Fruit fly (Drosophila melanogaster) whole organism, prepupa: ENCODE results near the gene EndoU.
A peak's percentile ranks its signal among the peaks of the same experiment; 100 is the strongest.

Experiments
- Blimp-1 ChIP-seq: fragments of 200-800 bp; sonication (Bioruptor generic); optimal IDR thresholded peaks from 3 replicates; lab custom pipeline; 2017; ENCODE audit warnings: missing biosample characterization, missing genetic modification characterization, mild to moderate bottlenecking, moderate library complexity, missing genetic modification reagents
- CG11294 ChIP-seq: fragments of 200-800 bp; sonication (Bioruptor generic); IDR thresholded peaks from 2 replicates; pipeline ENCODE4 v1.3.6; 2022; ENCODE audit warnings: missing biosample characterization, missing genetic modification characterization
- CG15336 ChIP-seq: fragments of 200-800 bp; sonication (Bioruptor generic); IDR thresholded peaks from 2 replicates; pipeline ENCODE4 v1.3.6; 2022; ENCODE audit warnings: missing biosample characterization, missing genetic modification characterization
- CG1621 ChIP-seq: fragments of 200-800 bp; sonication (Bioruptor generic); optimal IDR thresholded peaks from 3 replicates; lab custom pipeline; 2018; ENCODE audit warnings: missing biosample characterization, mild to moderate bottlenecking, missing genetic modification characterization
- CG31627 ChIP-seq: fragments of 200-800 bp; sonication (Bioruptor generic); optimal IDR thresholded peaks from 3 replicates; lab custom pipeline; 2016; ENCODE audit warnings: missing biosample characterization, missing genetic modification characterization
- CG32006 ChIP-seq: fragments of 200-800 bp; sonication (Bioruptor generic); optimal IDR thresholded peaks from 3 replicates; lab custom pipeline; 2017; ENCODE audit warnings: missing biosample characterization, mild to moderate bottlenecking, missing genetic modification characterization
- CG34406 ChIP-seq: fragments of 200-800 bp; sonication (Bioruptor generic); optimal IDR thresholded peaks from 3 replicates; lab custom pipeline; 2016; ENCODE audit warnings: missing biosample characterization, missing genetic modification characterization
- CG3919 ChIP-seq: fragments of 200-800 bp; sonication (Bioruptor generic); optimal IDR thresholded peaks from 3 replicates; lab custom pipeline; 2016; ENCODE audit warnings: missing biosample characterization, missing genetic modification characterization
- CG4318 ChIP-seq: fragments of 200-800 bp; sonication (Bioruptor generic); optimal IDR thresholded peaks from 3 replicates; lab custom pipeline; 2017; ENCODE audit warnings: missing biosample characterization, mild to moderate bottlenecking, missing genetic modification characterization
- CG6163 ChIP-seq: fragments of 200-800 bp; sonication (Bioruptor generic); IDR thresholded peaks from 3 replicates; pipeline ENCODE4 v1.3.6; 2022; ENCODE audit warnings: missing biosample characterization, missing genetic modification characterization
- CG6792 ChIP-seq: fragments of 200-800 bp; sonication (Bioruptor generic); optimal IDR thresholded peaks from 3 replicates; lab custom pipeline; 2016; ENCODE audit warnings: missing biosample characterization, missing genetic modification characterization
- CG6808 ChIP-seq: fragments of 200-800 bp; sonication (Bioruptor generic); optimal IDR thresholded peaks from 3 replicates; lab custom pipeline; 2017; ENCODE audit warnings: missing biosample characterization, missing genetic modification characterization, mild to moderate bottlenecking, moderate library complexity, missing genetic modification reagents
- CG6854 ChIP-seq: fragments of 200-800 bp; sonication (Bioruptor generic); optimal IDR thresholded peaks from 2 replicates; lab custom pipeline; 2017; ENCODE audit warnings: missing biosample characterization, mild to moderate bottlenecking, missing genetic modification characterization
- CG8119 ChIP-seq: fragments of 200-800 bp; sonication (Bioruptor generic); IDR thresholded peaks from 3 replicates; pipeline ENCODE4 v1.3.6; 2022; ENCODE audit warnings: missing biosample characterization, missing genetic modification characterization
- CG8319 ChIP-seq: fragments of 200-800 bp; sonication (Bioruptor generic); optimal IDR thresholded peaks from 3 replicates; lab custom pipeline; 2016; ENCODE audit warnings: missing biosample characterization, missing genetic modification characterization
- CG8632 ChIP-seq: fragments of 200-800 bp; sonication (Bioruptor generic); optimal IDR thresholded peaks from 3 replicates; lab custom pipeline; 2016; ENCODE audit warnings: missing biosample characterization, missing genetic modification characterization
- Eip78C ChIP-seq: fragments of 200-800 bp; sonication (Bioruptor generic); peaks from one replicate; lab custom pipeline; 2016; ENCODE audit warnings: missing biosample characterization, missing genetic modification characterization
- Eip93F ChIP-seq: fragments of 200-800 bp; sonication (Bioruptor generic); optimal IDR thresholded peaks from 2 replicates; lab custom pipeline; 2016; ENCODE audit warnings: missing biosample characterization, mild to moderate bottlenecking, missing genetic modification characterization
- Ets21C ChIP-seq: fragments of 200-800 bp; sonication (Bioruptor generic); optimal IDR thresholded peaks from 3 replicates; lab custom pipeline; 2016; ENCODE audit warnings: missing biosample characterization, missing genetic modification characterization
- Ets96B ChIP-seq: fragments of 200-800 bp; optimal IDR thresholded peaks from 2 replicates; lab custom pipeline; 2019; ENCODE audit warnings: missing biosample characterization, mild to moderate bottlenecking, missing genetic modification characterization, moderate library complexity
- Gug ChIP-seq: fragments of 200-800 bp; sonication (Bioruptor generic); IDR thresholded peaks from 2 replicates; pipeline ENCODE4 v1.3.6; 2022; ENCODE audit warnings: missing biosample characterization, missing genetic modification characterization
- Hr4 ChIP-seq: fragments of 200-800 bp; sonication (Bioruptor generic); optimal IDR thresholded peaks from 3 replicates; lab custom pipeline; 2016; ENCODE audit warnings: missing biosample characterization, missing genetic modification characterization
- Lpt ChIP-seq: fragments of 200-800 bp; sonication (Bioruptor generic); optimal IDR thresholded peaks from 3 replicates; lab custom pipeline; 2016; ENCODE audit warnings: missing biosample characterization, missing genetic modification characterization
- OdsH ChIP-seq: fragments of 200-800 bp; sonication (Bioruptor generic); optimal IDR thresholded peaks from 3 replicates; lab custom pipeline; 2016; ENCODE audit warnings: missing biosample characterization, missing genetic modification characterization
- Smox ChIP-seq: fragments of 200-800 bp; sonication (Bioruptor generic); optimal IDR thresholded peaks from 3 replicates; lab custom pipeline; 2016; ENCODE audit warnings: missing biosample characterization, missing genetic modification characterization
- Sox102F ChIP-seq: fragments of 200-800 bp; sonication (Bioruptor generic); optimal IDR thresholded peaks from 2 replicates; lab custom pipeline; 2016; ENCODE audit warnings: missing biosample characterization, mild to moderate bottlenecking, missing genetic modification characterization
- Sox14 ChIP-seq: fragments of 200-800 bp; sonication (Bioruptor generic); optimal IDR thresholded peaks from 3 replicates; lab custom pipeline; 2016; ENCODE audit warnings: missing biosample characterization, missing genetic modification characterization
- Sox15 ChIP-seq: fragments of 200-800 bp; sonication (Bioruptor generic); optimal IDR thresholded peaks from 3 replicates; lab custom pipeline; 2016; ENCODE audit warnings: missing biosample characterization, missing genetic modification characterization
- acj6 ChIP-seq: fragments of 200-800 bp; sonication (Bioruptor generic); optimal IDR thresholded peaks from 3 replicates; lab custom pipeline; 2016; ENCODE audit warnings: missing biosample characterization, missing genetic modification characterization
- dac ChIP-seq: fragments of 200-800 bp; sonication (Bioruptor generic); optimal IDR thresholded peaks from 2 replicates; lab custom pipeline; 2017; ENCODE audit warnings: missing biosample characterization, mild to moderate bottlenecking, missing genetic modification characterization
- dsx ChIP-seq: fragments of 200-800 bp; optimal IDR thresholded peaks from 3 replicates; lab custom pipeline; 2019; ENCODE audit warnings: missing biosample characterization, mild to moderate bottlenecking, missing genetic modification characterization, moderate library complexity; ENCODE audit not compliant: poor library complexity, severe bottlenecking
- eg ChIP-seq: fragments of 200-800 bp; sonication (Bioruptor generic); IDR thresholded peaks from 3 replicates; pipeline ENCODE4 v1.3.6; 2022; ENCODE audit warnings: missing biosample characterization, missing genetic modification characterization
- esn ChIP-seq: fragments of 200-800 bp; sonication (Bioruptor generic); optimal IDR thresholded peaks from 2 replicates; lab custom pipeline; 2016; ENCODE audit warnings: missing biosample characterization, mild to moderate bottlenecking, missing genetic modification characterization, moderate library complexity
- fd59A ChIP-seq: fragments of 200-800 bp; sonication (Bioruptor generic); optimal IDR thresholded peaks from 2 replicates; lab custom pipeline; 2017; ENCODE audit warnings: missing biosample characterization, mild to moderate bottlenecking, missing genetic modification characterization, missing genetic modification reagents
- fd85E ChIP-seq: fragments of 200-800 bp; sonication (Bioruptor generic); optimal IDR thresholded peaks from 3 replicates; lab custom pipeline; 2016; ENCODE audit warnings: missing biosample characterization, missing genetic modification characterization
- fkh ChIP-seq: fragments of 200-800 bp; sonication (Bioruptor generic); optimal IDR thresholded peaks from 3 replicates; lab custom pipeline; 2017; ENCODE audit warnings: missing biosample characterization, mild to moderate bottlenecking, missing genetic modification characterization, moderate library complexity
- lz ChIP-seq: fragments of 200-800 bp; sonication (Bioruptor generic); optimal IDR thresholded peaks from 3 replicates; lab custom pipeline; 2016; ENCODE audit warnings: missing biosample characterization, missing genetic modification characterization
- net ChIP-seq: fragments of 200-800 bp; sonication (Bioruptor generic); optimal IDR thresholded peaks from 3 replicates; lab custom pipeline; 2016; ENCODE audit warnings: missing biosample characterization, missing genetic modification characterization
- salr ChIP-seq, 2 experiments: fragments of 200-800 bp; sonication (Bioruptor generic); optimal IDR thresholded peaks; 3 replicates each; lab custom pipeline; 2016 to 2018; ENCODE audit warnings: missing biosample characterization in 2 of 2, missing genetic modification characterization in 2 of 2, mild to moderate bottlenecking in 1 of 2
- spab ChIP-seq: fragments of 200-800 bp; sonication (Bioruptor generic); optimal IDR thresholded peaks from 2 replicates; lab custom pipeline; 2017; ENCODE audit warnings: missing biosample characterization, mild to moderate bottlenecking, missing genetic modification characterization, missing genetic modification reagents
- ss ChIP-seq, 2 experiments: fragments of 200-800 bp; sonication (Bioruptor generic); optimal IDR thresholded peaks; 2 replicates in 1 of 2; 3 replicates in 1 of 2; lab custom pipeline; 2017 to 2018; ENCODE audit warnings: mild to moderate bottlenecking in 2 of 2, missing biosample characterization in 2 of 2, missing genetic modification characterization in 2 of 2, moderate library complexity in 1 of 2
- svp ChIP-seq: fragments of 200-800 bp; sonication (Bioruptor generic); peaks from one replicate; lab custom pipeline; 2016; ENCODE audit warnings: missing biosample characterization, missing genetic modification characterization
- topi ChIP-seq: fragments of 200-800 bp; sonication (Bioruptor generic); optimal IDR thresholded peaks from 3 replicates; lab custom pipeline; 2016; ENCODE audit warnings: missing biosample characterization, missing genetic modification characterization

EndoU gene

DNA sequence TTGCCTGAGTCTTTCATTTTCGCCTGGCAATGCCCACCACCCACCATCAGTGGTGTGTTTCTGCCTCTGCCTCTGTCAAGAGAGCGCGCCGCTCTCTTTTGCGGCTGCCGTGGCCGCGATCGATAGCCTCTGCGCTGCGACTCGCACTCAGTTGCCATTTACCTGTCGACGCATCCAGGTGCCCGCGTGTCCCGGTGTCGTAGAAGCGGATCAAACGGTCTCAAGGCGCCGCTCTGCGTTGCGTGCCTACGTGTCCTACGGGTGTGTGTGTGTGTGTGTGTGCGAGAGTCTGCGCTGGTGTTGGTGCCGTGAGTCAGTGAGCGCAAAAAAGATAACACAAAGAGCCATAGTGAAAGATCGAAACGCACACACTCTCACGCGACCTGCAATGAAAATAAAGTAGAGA, 12.6 kb downstream of the EndoU start, which contains the start of gene Fbxl7:
Gene Fbxl7, plus strand, starts transcription at position 148 of the 406 bp plus-strand sequence.
- TF ChIP-seq ss (GFP tag; optimal IDR thresholded peaks at IDR 0.05; lab: Kevin White, UChicago) (peak; percentile 51 to 81), CG15336 (GFP tag; lab: Robert Waterston, UW) (no peak; the same call in 1 of the 2 replicates), CG8319 (GFP tag; lab: Kevin White, UChicago) (no peak), CG1621 (peak; percentile 36), Sox102F (GFP tag; lab: Kevin White, UChicago) (peak; percentile 20), OdsH (GFP tag; lab: Kevin White, UChicago) (no peak), eg (GFP tag; lab: Robert Waterston, UW) (peak; percentile 71), Sox14 (GFP tag; lab: Kevin White, UChicago) (peak; percentile 36), esn (GFP tag; lab: Kevin White, UChicago) (no peak), net (GFP tag; lab: Kevin White, UChicago) (peak; percentile 8), dsx (GFP tag; lab: Kevin White, UChicago) (peak; percentile 21), Eip78C (GFP tag; lab: Kevin White, UChicago) (peak; percentile 32), dac (GFP tag; lab: Kevin White, UChicago) (no peak), CG3919 (GFP tag; lab: Kevin White, UChicago) (no peak), CG6854 (GFP tag; lab: Kevin White, UChicago) (peak; percentile 40), lz (GFP tag; lab: Kevin White, UChicago) (no peak), CG6163 (GFP tag; lab: Robert Waterston, UW) (peak; percentile 71), svp (GFP tag; lab: Kevin White, UChicago) (peak; percentile 53), spab (GFP tag; lab: Kevin White, UChicago) (no peak), fkh (GFP tag; lab: Kevin White, UChicago) (peak; percentile 20), Lpt (GFP tag; lab: Kevin White, UChicago) (peak; percentile 34)

DNA sequence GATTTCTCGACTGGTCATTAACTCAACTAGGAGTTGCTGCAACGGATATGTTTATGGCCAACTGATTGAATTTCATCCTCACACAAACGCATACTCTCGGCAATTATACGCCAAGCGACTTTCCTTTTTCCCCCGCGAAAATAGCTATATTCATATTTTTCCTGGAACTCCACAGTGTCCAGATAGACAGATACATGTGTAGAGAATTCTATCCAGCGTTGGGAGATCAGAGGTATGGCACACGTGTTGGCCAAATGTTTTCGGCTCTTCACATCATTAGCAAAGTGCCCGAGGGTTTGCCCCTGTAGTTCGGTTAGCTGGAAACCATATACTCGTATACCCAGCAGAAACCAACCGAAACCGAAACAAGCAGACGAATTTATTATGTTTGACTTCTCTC, 13.5 kb downstream of the EndoU start:
- TF ChIP-seq Eip93F (GFP tag; lab: Kevin White, UChicago) (no peak), CG6854 (GFP tag; lab: Kevin White, UChicago) (no peak), fd59A (GFP tag; lab: Kevin White, UChicago) (no peak), CG11294 (GFP tag; lab: Robert Waterston, UW) (no peak), Ets96B (no peak), net (GFP tag; lab: Kevin White, UChicago) (no peak), Ets21C (GFP tag; lab: Kevin White, UChicago) (no peak), dsx (GFP tag; lab: Kevin White, UChicago) (no peak), spab (GFP tag; lab: Kevin White, UChicago) (no peak), CG8119 (GFP tag; lab: Robert Waterston, UW) (no peak), Gug (no peak), CG1621 (no peak)

DNA sequence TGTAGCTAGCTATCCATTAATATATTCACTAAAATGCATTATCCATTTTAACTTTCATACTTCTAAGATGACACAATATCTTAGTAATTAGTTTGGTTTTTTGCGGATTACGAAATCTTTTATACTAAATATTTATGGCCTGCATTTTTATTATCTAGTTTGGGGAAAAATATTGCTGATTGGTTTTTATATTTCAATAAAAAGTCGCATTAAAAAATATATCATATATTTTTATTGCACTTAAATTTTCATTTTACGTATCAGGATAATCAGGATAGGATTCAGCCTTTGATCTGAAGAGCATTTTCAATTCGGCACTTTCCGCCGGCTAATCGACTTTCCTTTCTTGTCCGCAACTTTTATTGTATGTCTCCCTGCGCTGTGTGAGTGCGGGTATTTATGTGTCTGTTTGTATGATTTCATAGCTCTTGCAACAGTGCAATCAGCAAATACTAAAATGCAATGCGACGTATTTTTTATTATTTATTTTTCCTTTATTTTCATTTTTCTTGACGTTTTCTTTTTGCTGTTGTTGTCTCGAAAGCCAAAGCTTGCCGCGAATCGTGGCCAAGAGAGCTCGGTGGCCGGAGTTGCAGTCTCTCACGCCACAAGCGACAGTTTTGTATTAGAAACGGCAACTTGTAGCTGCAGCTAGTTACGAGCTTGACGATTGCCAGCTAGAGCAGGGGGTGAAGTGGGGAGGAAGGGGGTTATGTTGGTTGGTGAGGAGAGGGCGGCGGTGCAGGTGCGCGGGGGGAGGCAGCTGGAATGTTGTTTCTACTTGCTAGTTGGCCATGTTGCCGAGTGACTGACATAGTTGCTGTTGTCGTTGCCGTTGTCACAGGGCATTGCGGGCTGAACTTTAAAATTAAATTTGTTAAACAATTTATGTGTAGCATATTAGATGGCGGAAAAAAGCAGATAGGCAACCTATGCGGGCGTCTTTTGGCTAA, 14.7 kb downstream of the EndoU start:
- no peak for TF ChIP-seq fd85E (GFP tag; lab: Kevin White, UChicago)
- TF ChIP-seq CG34406 (GFP tag; lab: Kevin White, UChicago): no peak
- TF ChIP-seq CG6808: no peak
- no peak for TF ChIP-seq Sox15 (GFP tag; lab: Kevin White, UChicago)
- TF ChIP-seq CG6792 (GFP tag; lab: Kevin White, UChicago): no peak
- TF ChIP-seq Blimp-1 (GFP tag; lab: Kevin White, UChicago): no peak
- TF ChIP-seq CG6163 (GFP tag; lab: Robert Waterston, UW): 0 out of 3 replicates have a peak, but pooled peaks have one; percentile 22
- peak; percentile 62; the same call in 2 of the 3 replicates for TF ChIP-seq CG8119 (GFP tag; lab: Robert Waterston, UW)
- TF ChIP-seq OdsH (GFP tag; lab: Kevin White, UChicago): peak; percentile 17
- TF ChIP-seq Smox (GFP tag; lab: Kevin White, UChicago): no peak
- TF ChIP-seq CG8632 (GFP tag; lab: Kevin White, UChicago): no peak
- peak in 1 of 2 experiments; percentile 60 for TF ChIP-seq salr (GFP tag; optimal IDR thresholded peaks at IDR 0.05; lab: Kevin White, UChicago)
- no peak for TF ChIP-seq CG31627
- TF ChIP-seq svp (GFP tag; lab: Kevin White, UChicago): peak; percentile 47
- TF ChIP-seq eg (GFP tag; lab: Robert Waterston, UW): peak; percentile 72; the same call in 2 of the 3 replicates
- TF ChIP-seq CG3919 (GFP tag; lab: Kevin White, UChicago): no peak
- peak; percentile 62 for TF ChIP-seq Hr4 (GFP tag; lab: Kevin White, UChicago)
- peak; percentile 71 for TF ChIP-seq CG4318
- TF ChIP-seq CG15336 (GFP tag; lab: Robert Waterston, UW): peak; percentile 12; the same call in 1 of the 2 replicates
- no peak for TF ChIP-seq acj6
- no peak for TF ChIP-seq topi
- peak; percentile 83 for TF ChIP-seq CG32006
- TF ChIP-seq Gug: peak; percentile 10; the same call in 1 of the 2 replicates
- peak; percentile 70 for TF ChIP-seq Eip78C (GFP tag; lab: Kevin White, UChicago)
